Worm (Caenorhabditis elegans): ENCODE measurements around the gene thn-5.

DNA sequence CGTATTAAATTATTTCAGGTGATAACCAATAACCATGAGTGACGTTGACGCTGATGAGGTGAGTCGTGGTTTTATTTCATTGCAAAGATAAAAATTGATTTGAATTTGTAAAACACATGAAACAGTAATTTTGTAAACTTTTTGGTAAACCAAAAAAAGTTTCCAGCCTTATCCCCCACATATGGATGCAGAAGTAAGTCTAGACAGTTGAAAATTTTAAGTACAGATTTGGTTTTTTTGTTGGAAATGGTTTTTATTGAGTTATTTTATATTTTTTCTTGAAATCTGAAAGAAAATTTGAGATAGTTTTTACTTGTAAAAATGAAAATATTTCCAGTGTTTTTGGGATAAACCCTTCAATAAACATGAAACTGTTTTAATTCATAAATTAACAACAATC lies 26.1 kb upstream of the thn-5 start, which contains the start of gene tni-4:
- no peak for TF ChIP-seq snpc-1.3 (tag; optimal IDR thresholded peaks at IDR 0.05; ENCODE audit: insufficient read depth)
- no peak for TF ChIP-seq efl-1 (GFP tag; optimal IDR thresholded peaks at IDR 0.05)
